Worm (Caenorhabditis elegans): ENCODE measurements around the gene C01G10.7.

ce11 chrV:15090457-15090856 is 4.9 kb downstream of the C01G10.7 start, which contains the start of gene C01G10.17:
- TF ChIP-seq ama-1 (optimal IDR thresholded peaks at IDR 0.05), result no peak
- TF ChIP-seq egl-27 (tag; optimal IDR thresholded peaks at IDR 0.05), result no peak
- TF ChIP-seq hmg-11 (tag; optimal IDR thresholded peaks at IDR 0.05), result no peak
- no peak for TF ChIP-seq jun-1 (tag; optimal IDR thresholded peaks at IDR 0.05)
